Worm (Caenorhabditis elegans) whole organism, midembryonic: ENCODE data around the gene C25H3.10.
A peak's percentile ranks its signal among the peaks of the same experiment; 100 is the strongest.

Source experiments
- T22C8.4 ChIP-seq: fragments of 200-800 bp; sonication (Bioruptor generic); IDR thresholded peaks from 2 replicates; pipeline ENCODE4 v1.3.6; 2022; ENCODE audit warnings: missing genetic modification characterization, missing compliant biosample characterization
- cog-1 ChIP-seq: sonication (generic microtip); optimal IDR thresholded peaks from 2 replicates; lab custom pipeline; 2016; ENCODE audit warnings: missing genetic modification characterization, missing compliant biosample characterization
- flt-1 ChIP-seq: fragments of 200-800 bp; sonication (Bioruptor generic); IDR thresholded peaks from 2 replicates; pipeline ENCODE4 v1.3.6; 2022; ENCODE audit warnings: missing genetic modification characterization, missing compliant biosample characterization
- klf-2 ChIP-seq: fragments of 200-800 bp; sonication (Bioruptor generic); conservative IDR thresholded peaks from 2 replicates; pipeline ENCODE4 v1.3.6; 2022; ENCODE audit warnings: missing genetic modification reagents, missing genetic modification characterization, missing compliant biosample characterization
- med-1 ChIP-seq: sonication (generic microtip); optimal IDR thresholded peaks from 2 replicates; lab custom pipeline; 2017; ENCODE audit warnings: missing genetic modification characterization, mild to moderate bottlenecking, missing compliant biosample characterization, antibody characterized with exemption, missing genetic modification reagents; ENCODE audit not compliant: insufficient read depth
- ref-1 ChIP-seq: fragments of 200-800 bp; sonication (Bioruptor generic); conservative IDR thresholded peaks from 2 replicates; pipeline ENCODE4 v1.3.6; 2022; ENCODE audit warnings: missing genetic modification reagents, missing genetic modification characterization, missing compliant biosample characterization
- tab-1 ChIP-seq: fragments of 200-800 bp; sonication (Bioruptor generic); IDR thresholded peaks from 2 replicates; pipeline ENCODE4 v1.3.6; 2022; ENCODE audit warnings: missing genetic modification characterization, missing compliant biosample characterization
- ztf-23 ChIP-seq: fragments of 200-800 bp; sonication (Bioruptor generic); IDR thresholded peaks from 2 replicates; pipeline ENCODE4 v1.3.6; 2022; ENCODE audit warnings: missing genetic modification reagents, missing genetic modification characterization, missing compliant biosample characterization
- ztf-29 ChIP-seq: fragments of 200-800 bp; sonication (Bioruptor generic); IDR thresholded peaks from 2 replicates; pipeline ENCODE4 v1.3.6; 2022; ENCODE audit warnings: missing genetic modification reagents, missing genetic modification characterization, missing compliant biosample characterization

C25H3.10 gene

ce11 chrII:5663180-5663791 is 35.5 kb downstream of the C25H3.10 start:
- no peak for TF ChIP-seq med-1

ce11 chrII:5661735-5662177 is 37.0 kb downstream of the C25H3.10 start:
- TF ChIP-seq klf-2 (GFP tag; lab: Robert Waterston, UW) (peak; percentile 73), cog-1 (tag; lab: Kevin White, UChicago) (peak; percentile 75), ref-1 (GFP tag; lab: Robert Waterston, UW) (peak; percentile 66), ztf-29 (peak; percentile 95), ztf-23 (GFP tag; lab: Robert Waterston, UW) (peak; percentile 91), med-1 (no peak), flt-1 (GFP tag; lab: Robert Waterston, UW) (peak; percentile 95), T22C8.4 (GFP tag; lab: Robert Waterston, UW) (peak; percentile 86), tab-1 (GFP tag; lab: Robert Waterston, UW) (peak; percentile 85)

- peak; percentile 78 for TF ChIP-seq T22C8.4 (GFP tag; lab: Robert Waterston, UW)
- TF ChIP-seq cog-1 (tag; lab: Kevin White, UChicago) = peak; percentile 18
- TF ChIP-seq flt-1 (GFP tag; lab: Robert Waterston, UW) = peak; percentile 86
- peak; percentile 61; the same call in 1 of the 2 replicates for TF ChIP-seq ztf-29
- TF ChIP-seq klf-2 (GFP tag; lab: Robert Waterston, UW) = peak; percentile 48; the same call in 1 of the 2 replicates
- TF ChIP-seq ztf-23 (GFP tag; lab: Robert Waterston, UW) = peak; percentile 80
- TF ChIP-seq ref-1 (GFP tag; lab: Robert Waterston, UW) = 0 out of 2 replicates have a peak, but pooled peaks have one; percentile 7
- TF ChIP-seq tab-1 (GFP tag; lab: Robert Waterston, UW) = peak; percentile 76
- peak; percentile 56 for TF ChIP-seq med-1
Observed at ce11 chrII:5660736-5661734, 37.7 kb downstream of the C25H3.10 start, which contains the start of the genes ift-43 and mdt-26. ift-43 (minus strand) TSS chrII:5660786. mdt-26 (plus strand) TSS chrII:5661181.

ce11 chrII:5660155-5660554 is 38.6 kb downstream of the C25H3.10 start:
- no peak for TF ChIP-seq ztf-29
- TF ChIP-seq T22C8.4 (GFP tag; lab: Robert Waterston, UW) = no peak
- no peak for TF ChIP-seq klf-2 (GFP tag; lab: Robert Waterston, UW)
- TF ChIP-seq tab-1 (GFP tag; lab: Robert Waterston, UW) = no peak
- no peak for TF ChIP-seq cog-1 (tag; lab: Kevin White, UChicago)
- TF ChIP-seq flt-1 (GFP tag; lab: Robert Waterston, UW) = no peak
- no peak for TF ChIP-seq ztf-23 (GFP tag; lab: Robert Waterston, UW)
- TF ChIP-seq med-1 = no peak
- no peak for TF ChIP-seq ref-1 (GFP tag; lab: Robert Waterston, UW)

- TF ChIP-seq cog-1 (tag; lab: Kevin White, UChicago) (no peak), flt-1 (GFP tag; lab: Robert Waterston, UW) (no peak), ref-1 (GFP tag; lab: Robert Waterston, UW) (no peak), T22C8.4 (GFP tag; lab: Robert Waterston, UW) (no peak), ztf-29 (no peak), klf-2 (GFP tag; lab: Robert Waterston, UW) (no peak), tab-1 (GFP tag; lab: Robert Waterston, UW) (no peak), ztf-23 (GFP tag; lab: Robert Waterston, UW) (no peak), med-1 (no peak)
Observed at ce11 chrII:5659675-5660074, 39.1 kb downstream of the C25H3.10 start, which contains the start of gene fut-3. fut-3 (minus strand) TSS chrII:5659775.

- TF ChIP-seq klf-2 (GFP tag; lab: Robert Waterston, UW) (no peak), cog-1 (tag; lab: Kevin White, UChicago) (no peak), T22C8.4 (GFP tag; lab: Robert Waterston, UW) (no peak), ztf-23 (GFP tag; lab: Robert Waterston, UW) (no peak), ref-1 (GFP tag; lab: Robert Waterston, UW) (no peak), ztf-29 (no peak), med-1 (no peak), flt-1 (GFP tag; lab: Robert Waterston, UW) (no peak), tab-1 (GFP tag; lab: Robert Waterston, UW) (no peak)
Observed at ce11 chrII:5654215-5654614, 44.6 kb downstream of the C25H3.10 start, which contains the start of gene F59E12.1. F59E12.1 (plus strand) TSS chrII:5654515.

ce11 chrII:5652334-5652733 is 46.4 kb downstream of the C25H3.10 start, which contains the start of gene bli-2:
bli-2 (minus strand) TSS chrII:5652434.
- no peak for TF ChIP-seq cog-1 (tag; lab: Kevin White, UChicago)
- TF ChIP-seq tab-1 (GFP tag; lab: Robert Waterston, UW) = no peak
- TF ChIP-seq klf-2 (GFP tag; lab: Robert Waterston, UW) = no peak
- TF ChIP-seq T22C8.4 (GFP tag; lab: Robert Waterston, UW) = no peak
- no peak for TF ChIP-seq flt-1 (GFP tag; lab: Robert Waterston, UW)
- no peak for TF ChIP-seq ztf-23 (GFP tag; lab: Robert Waterston, UW)
- no peak for TF ChIP-seq ref-1 (GFP tag; lab: Robert Waterston, UW)
- no peak for TF ChIP-seq ztf-29
- no peak for TF ChIP-seq med-1

ce11 chrII:5651426-5651825 is 47.3 kb downstream of the C25H3.10 start:
- TF ChIP-seq T22C8.4 (GFP tag; lab: Robert Waterston, UW) (no peak), tab-1 (GFP tag; lab: Robert Waterston, UW) (no peak), klf-2 (GFP tag; lab: Robert Waterston, UW) (no peak), ref-1 (GFP tag; lab: Robert Waterston, UW) (no peak), flt-1 (GFP tag; lab: Robert Waterston, UW) (no peak), ztf-23 (GFP tag; lab: Robert Waterston, UW) (no peak), ztf-29 (no peak), med-1 (no peak), cog-1 (tag; lab: Kevin White, UChicago) (no peak)
